Worm (Caenorhabditis elegans) whole organism, young adult: ENCODE data around the gene sup-35.

ENCODE experiments used
- B0019.2 ChIP-seq: fragments of 200-800 bp; sonication (Bioruptor generic); conservative IDR thresholded peaks from 2 replicates; pipeline ENCODE4 v1.3.6; 2022; ENCODE audit warnings: missing genetic modification reagents, missing genetic modification characterization, missing compliant biosample characterization
- B0035.1 ChIP-seq: sonication (generic microtip); optimal IDR thresholded peaks from 2 replicates; lab custom pipeline; 2016; ENCODE audit warnings: missing genetic modification characterization, mild to moderate bottlenecking, missing compliant biosample characterization, missing genotype, missing genetic modification reagents
- F33H1.4 ChIP-seq: fragments of 200-800 bp; sonication (Bioruptor generic); IDR thresholded peaks from 2 replicates; pipeline ENCODE4 v1.3.6; 2022; ENCODE audit warnings: missing genetic modification reagents, missing genetic modification characterization, missing compliant biosample characterization
- F37B4.10 ChIP-seq: fragments of 200-800 bp; sonication (Bioruptor generic); IDR thresholded peaks from 2 replicates; pipeline ENCODE4 v1.3.6; 2022; ENCODE audit warnings: missing genetic modification characterization, missing compliant biosample characterization
- F52B5.7 ChIP-seq: sonication (generic microtip); optimal IDR thresholded peaks from 2 replicates; lab custom pipeline; 2016; ENCODE audit warnings: mild to moderate bottlenecking, missing genetic modification characterization, missing compliant biosample characterization
- F57C9.4 ChIP-seq: sonication (generic microtip); optimal IDR thresholded peaks from 2 replicates; lab custom pipeline; 2017; ENCODE audit warnings: mild to moderate bottlenecking, missing genetic modification characterization, missing compliant biosample characterization
- Y53G8AR.9 ChIP-seq: fragments of 200-800 bp; sonication (Bioruptor generic); conservative IDR thresholded peaks from 2 replicates; pipeline ENCODE4 v1.3.6; 2022; ENCODE audit warnings: missing genetic modification reagents, missing genetic modification characterization, missing compliant biosample characterization
- aptf-3 ChIP-seq: fragments of 200-800 bp; sonication (Bioruptor generic); IDR thresholded peaks from 2 replicates; pipeline ENCODE4 v1.3.6; 2022; ENCODE audit warnings: missing genetic modification characterization, missing compliant biosample characterization
- attf-6 ChIP-seq: fragments of 200-800 bp; sonication (Bioruptor generic); IDR thresholded peaks from 2 replicates; pipeline ENCODE4 v1.3.6; 2022; ENCODE audit warnings: missing genetic modification reagents, missing genetic modification characterization, missing compliant biosample characterization
- cebp-1 ChIP-seq, 2 experiments: fragments of 200-800 bp in 1 of 2; sonication (Bioruptor generic) in 1 of 2; sonication (generic microtip) in 1 of 2; IDR thresholded peaks in 1 of 2; optimal IDR thresholded peaks in 1 of 2; 2 replicates each; pipeline versions ENCODE4 v1.3.6 to Lab custom; 2017 to 2022; ENCODE audit warnings: missing compliant biosample characterization in 2 of 2, missing genetic modification characterization in 2 of 2, mild to moderate bottlenecking in 1 of 2, missing genetic modification reagents in 1 of 2, moderate library complexity in 1 of 2
- ceh-27 ChIP-seq: fragments of 200-800 bp; sonication (Bioruptor generic); optimal IDR thresholded peaks from 2 replicates; lab custom pipeline; 2018; ENCODE audit warnings: mild to moderate bottlenecking, missing genetic modification characterization, moderate library complexity, missing compliant biosample characterization
- ceh-58 ChIP-seq: fragments of 200-800 bp; sonication (Bioruptor generic); IDR thresholded peaks from 2 replicates; pipeline ENCODE4 v1.3.6; 2022; ENCODE audit warnings: missing genetic modification characterization, missing compliant biosample characterization
- dox-1 ChIP-seq: fragments of 200-800 bp; sonication (Bioruptor generic); IDR thresholded peaks from 2 replicates; pipeline ENCODE4 v1.3.6; 2022; ENCODE audit warnings: missing genetic modification reagents, missing genetic modification characterization, missing compliant biosample characterization
- efl-1 ChIP-seq: fragments of 150-350 bp; optimal IDR thresholded peaks from 2 replicates; lab custom pipeline; 2014; ENCODE audit warnings: missing biosample characterization, missing genetic modification reagents, missing genetic modification characterization
- egrh-3 ChIP-seq: fragments of 200-800 bp; sonication (Bioruptor generic); IDR thresholded peaks from 2 replicates; pipeline ENCODE4 v1.3.6; 2022; ENCODE audit warnings: missing genetic modification reagents, missing genetic modification characterization, missing compliant biosample characterization
- him-1 ChIP-seq: sonication (generic microtip); optimal IDR thresholded peaks from 2 replicates; lab custom pipeline; 2016; ENCODE audit warnings: missing genotype, missing genetic modification reagents, missing genetic modification characterization, missing compliant biosample characterization
- hlh-12 ChIP-seq: sonication (generic microtip); optimal IDR thresholded peaks from 2 replicates; lab custom pipeline; 2016; ENCODE audit warnings: missing genetic modification characterization, missing compliant biosample characterization
- hlh-26 ChIP-seq: fragments of 200-800 bp; sonication (Bioruptor generic); conservative IDR thresholded peaks from 2 replicates; pipeline ENCODE4 v1.3.6; 2022; ENCODE audit warnings: missing genetic modification reagents, missing genetic modification characterization, missing compliant biosample characterization
- hmg-1.2 ChIP-seq: fragments of 200-800 bp; sonication (Bioruptor generic); IDR thresholded peaks from 2 replicates; pipeline ENCODE4 v1.3.6; 2022; ENCODE audit warnings: missing genetic modification reagents, missing genetic modification characterization, missing compliant biosample characterization
- hmg-20 ChIP-seq: fragments of 200-800 bp; sonication (Bioruptor generic); IDR thresholded peaks from 2 replicates; pipeline ENCODE4 v1.3.6; 2022; ENCODE audit warnings: missing genetic modification reagents, missing genetic modification characterization, missing compliant biosample characterization
- lag-1 ChIP-seq: fragments of 200-800 bp; sonication (Bioruptor generic); IDR thresholded peaks from 2 replicates; pipeline ENCODE4 v1.3.6; 2022; ENCODE audit warnings: missing genetic modification reagents, missing genetic modification characterization, missing compliant biosample characterization
- let-607 ChIP-seq, 2 experiments: fragments of 200-800 bp in 1 of 2; sonication (Bioruptor generic) in 1 of 2; sonication (generic microtip) in 1 of 2; optimal IDR thresholded peaks; 2 replicates each; lab custom pipeline; 2016 to 2018; ENCODE audit warnings: mild to moderate bottlenecking in 2 of 2, missing compliant biosample characterization in 2 of 2, missing genetic modification characterization in 2 of 2, moderate library complexity in 2 of 2, missing genotype in 1 of 2
- lin-35 ChIP-seq, 3 experiments: fragments of 150-350 bp in 2 of 3; sonication (generic microtip) in 1 of 3; optimal IDR thresholded peaks; 2 replicates each; lab custom pipeline; 2014 to 2018; ENCODE audit warnings: missing biosample characterization in 3 of 3, missing genetic modification characterization in 3 of 3, missing genetic modification reagents in 3 of 3
- mel-28 ChIP-seq: sonication (generic microtip); optimal IDR thresholded peaks from 2 replicates; lab custom pipeline; 2016; ENCODE audit warnings: borderline replicate concordance, mild to moderate bottlenecking, missing genetic modification characterization, missing compliant biosample characterization
- rpc-1 ChIP-seq, 2 experiments: fragments of 150-350 bp in 1 of 2; sonication (generic microtip) in 1 of 2; optimal IDR thresholded peaks; 2 replicates each; lab custom pipeline; 2014 to 2018; ENCODE audit warnings: missing biosample characterization in 1 of 2, missing genetic modification characterization in 1 of 2, missing genetic modification reagents in 1 of 2, missing genotype in 1 of 2
- sdz-38 ChIP-seq: sonication (generic microtip); optimal IDR thresholded peaks from 2 replicates; lab custom pipeline; 2016; ENCODE audit warnings: missing genotype, missing genetic modification characterization, missing compliant biosample characterization
- sptf-2 ChIP-seq: fragments of 200-800 bp; sonication (Bioruptor generic); optimal IDR thresholded peaks from 2 replicates; lab custom pipeline; 2018; ENCODE audit warnings: mild to moderate bottlenecking, missing genetic modification characterization, missing compliant biosample characterization
- tlf-1 ChIP-seq: fragments of 200-800 bp; sonication (Bioruptor generic); optimal IDR thresholded peaks from 2 replicates; lab custom pipeline; 2018; ENCODE audit warnings: mild to moderate bottlenecking, missing genetic modification characterization, missing compliant biosample characterization
- zfh-2 ChIP-seq: fragments of 200-800 bp; sonication (Bioruptor generic); conservative IDR thresholded peaks from 2 replicates; pipeline ENCODE4 v1.3.6; 2022; ENCODE audit warnings: missing genetic modification reagents, missing genetic modification characterization, missing compliant biosample characterization
- ztf-18 ChIP-seq: sonication (generic microtip); optimal IDR thresholded peaks from 2 replicates; lab custom pipeline; 2016; ENCODE audit warnings: missing genotype, mild to moderate bottlenecking, missing genetic modification characterization, missing compliant biosample characterization
- ztf-25 ChIP-seq: fragments of 200-800 bp; sonication (Bioruptor generic); IDR thresholded peaks from 2 replicates; pipeline ENCODE4 v1.3.6; 2022; ENCODE audit warnings: missing genetic modification reagents, missing genetic modification characterization, missing compliant biosample characterization

sup-35 gene

DNA sequence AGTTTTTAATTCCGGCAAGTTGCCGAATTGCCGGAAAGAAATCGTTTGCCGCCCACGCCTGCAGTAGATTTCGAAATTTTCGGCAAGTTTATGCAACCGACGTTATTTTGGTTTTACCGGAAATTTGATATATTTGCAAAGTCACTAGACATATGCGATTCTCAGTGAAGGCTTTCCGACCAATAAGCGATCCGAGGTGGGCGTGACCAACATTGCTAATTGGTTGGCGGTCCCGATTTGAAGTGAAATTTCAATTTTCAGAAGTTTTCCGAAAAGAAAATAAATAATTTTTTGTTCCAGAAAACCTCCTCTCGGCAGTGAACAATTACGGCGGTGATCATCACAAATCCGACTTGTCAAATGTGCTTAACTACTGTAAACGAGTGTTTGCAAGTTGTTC is 38.9 kb upstream of the sup-35 start (continued):
- TF ChIP-seq F52B5.7 (tag; lab: Kevin White, UChicago) (no peak), sptf-2 (GFP tag; lab: Kevin White, UChicago) (no peak)
- TF ChIP-seq, all 124 proteins: peak for 0

DNA sequence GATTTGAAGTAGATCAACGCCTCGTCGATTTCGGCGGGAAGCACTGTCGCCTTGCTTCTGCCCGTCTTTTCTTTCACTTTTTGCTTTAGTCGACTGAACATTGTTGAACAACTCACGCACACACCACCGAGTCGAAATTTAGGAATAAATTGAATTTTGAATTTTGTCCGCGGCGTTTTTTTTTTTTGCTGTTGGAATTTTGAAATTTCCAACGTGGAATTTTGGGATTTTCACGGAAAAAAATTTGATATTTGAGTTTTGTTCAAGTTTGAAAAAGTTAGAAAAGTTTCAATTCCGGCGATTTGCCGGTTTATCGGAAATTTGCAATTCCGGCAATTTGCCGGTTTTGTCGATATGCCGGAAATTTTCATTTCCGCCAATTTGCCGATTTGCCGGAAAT is 38.1 kb upstream of the sup-35 start, which contains the start of gene Y47D3A.31:
Gene Y47D3A.31, minus strand, starts transcription at position 101 of the 400 bp plus-strand sequence.
- no peak for TF ChIP-seq sdz-38 (tag; lab: Kevin White, UChicago)
- no peak for TF ChIP-seq lin-35 (GFP tag; optimal IDR thresholded peaks at IDR 0.05; lab: Kevin White, UChicago)
- TF ChIP-seq mel-28 (tag; lab: Kevin White, UChicago), result no peak
- no peak for TF ChIP-seq hlh-26
- no peak for TF ChIP-seq Y53G8AR.9 (GFP tag; lab: Robert Waterston, UW)
- no peak for TF ChIP-seq attf-6 (GFP tag; lab: Robert Waterston, UW)
- no peak for TF ChIP-seq F57C9.4
- no peak for TF ChIP-seq ceh-58 (GFP tag; lab: Robert Waterston, UW)
- no peak for TF ChIP-seq lag-1 (GFP tag; lab: Robert Waterston, UW)
- TF ChIP-seq hmg-20 (GFP tag; lab: Robert Waterston, UW), result no peak
- no peak for TF ChIP-seq rpc-1 (optimal IDR thresholded peaks at IDR 0.05; lab: Kevin White, UChicago)
- TF ChIP-seq rpc-1 (tag; optimal IDR thresholded peaks at IDR 0.05; lab: Kevin White, UChicago), result no peak

DNA sequence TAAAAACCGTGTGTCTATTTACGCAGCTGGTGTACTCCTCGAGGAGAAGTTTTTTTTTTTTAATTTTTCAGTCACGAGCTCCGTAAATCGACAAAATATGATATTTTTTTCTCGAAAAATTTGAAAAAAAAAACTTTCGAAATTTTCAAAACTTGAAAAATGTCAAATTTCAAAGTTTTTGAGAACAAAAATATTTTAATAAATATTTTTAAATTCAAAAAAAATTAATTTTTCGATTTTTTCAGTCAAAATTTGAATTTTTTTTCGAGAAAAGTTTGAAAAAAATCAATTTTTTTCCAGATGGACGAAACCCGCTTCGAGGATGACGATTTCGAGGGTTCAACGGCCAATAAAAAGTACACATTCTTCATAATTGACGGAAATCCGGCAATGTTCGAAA is 35.5 kb upstream of the sup-35 start, which contains the start of gene cku-70:
Gene cku-70, plus strand, starts transcription at position 301 of the 400 bp plus-strand sequence.
- TF ChIP-seq B0019.2 (GFP tag; lab: Robert Waterston, UW), result 0 out of 2 replicates have a peak, but pooled peaks have one; percentile 8
- TF ChIP-seq him-1 (tag; lab: Kevin White, UChicago), result no peak
- TF ChIP-seq, all 124 proteins: peak for 1

- TF ChIP-seq ceh-27 (GFP tag; lab: Kevin White, UChicago) (no peak), zfh-2 (peak; percentile 75), hmg-1.2 (GFP tag; lab: Robert Waterston, UW) (peak; percentile 59; the same call in 1 of the 2 replicates), cebp-1 (GFP tag; IDR thresholded peaks at IDR 0.05; lab: Robert Waterston, UW) (peak; percentile 87), cebp-1 (tag; optimal IDR thresholded peaks at IDR 0.05; lab: Kevin White, UChicago) (peak; percentile 97)
Observed at ce11 chrIII:11149254-11149876, 30.3 kb upstream of the sup-35 start.

ce11 chrIII:11142908-11143307 is 23.9 kb upstream of the sup-35 start:
- TF ChIP-seq ztf-25 (GFP tag; lab: Robert Waterston, UW), result no peak
- TF ChIP-seq egrh-3 (GFP tag; lab: Robert Waterston, UW), result peak; percentile 75; the same call in 1 of the 2 replicates
- TF ChIP-seq let-607 (tag; optimal IDR thresholded peaks at IDR 0.05; lab: Kevin White, UChicago), result no peak
- TF ChIP-seq B0035.1 (tag; lab: Kevin White, UChicago), result no peak
- TF ChIP-seq dox-1 (GFP tag; lab: Robert Waterston, UW), result no peak
- TF ChIP-seq zfh-2, result peak; percentile 77
- TF ChIP-seq ztf-18 (tag; lab: Kevin White, UChicago), result no peak
- no peak for TF ChIP-seq F33H1.4 (GFP tag; lab: Robert Waterston, UW)
- no peak for TF ChIP-seq efl-1 (GFP tag; lab: Kevin White, UChicago)
- no peak for TF ChIP-seq aptf-3 (GFP tag; lab: Robert Waterston, UW)
- TF ChIP-seq hlh-12 (tag; lab: Kevin White, UChicago), result no peak
- no peak for TF ChIP-seq tlf-1 (GFP tag; lab: Kevin White, UChicago)
- TF ChIP-seq F37B4.10, result no peak
